Worm (Caenorhabditis elegans) whole organism, early embryonic: ENCODE data around the gene npr-30.

Experiments used
- B0310.2 ChIP-seq: sonication (generic microtip); optimal IDR thresholded peaks from 2 replicates; lab custom pipeline; 2016; ENCODE audit warnings: mild to moderate bottlenecking, missing genetic modification characterization, missing compliant biosample characterization
- aly-1 ChIP-seq: sonication (generic microtip); optimal IDR thresholded peaks from 2 replicates; lab custom pipeline; 2016; ENCODE audit warnings: missing genetic modification characterization, missing compliant biosample characterization
- ama-1 ChIP-seq: fragments of 150-350 bp; optimal IDR thresholded peaks from 2 replicates; lab custom pipeline; 2014
- ceh-13 ChIP-seq: fragments of 200-800 bp; sonication (Bioruptor generic); optimal IDR thresholded peaks from 2 replicates; lab custom pipeline; 2018; ENCODE audit warnings: mild to moderate bottlenecking, missing genetic modification characterization, missing compliant biosample characterization
- ceh-36 ChIP-seq: sonication (generic microtip); optimal IDR thresholded peaks from 2 replicates; lab custom pipeline; 2016; ENCODE audit warnings: missing genetic modification characterization, inconsistent platforms, missing compliant biosample characterization
- ets-7 ChIP-seq: sonication (generic microtip); optimal IDR thresholded peaks from 2 replicates; lab custom pipeline; 2016; ENCODE audit warnings: missing genotype, missing genetic modification characterization, missing compliant biosample characterization
- flt-1 ChIP-seq: fragments of 200-800 bp; sonication (Bioruptor generic); IDR thresholded peaks from 2 replicates; pipeline ENCODE4 v1.3.6; 2022; ENCODE audit warnings: missing genetic modification characterization, missing compliant biosample characterization
- hmg-4 ChIP-seq: fragments of 200-800 bp; sonication (Bioruptor generic); optimal IDR thresholded peaks from 2 replicates; lab custom pipeline; 2018; ENCODE audit warnings: mild to moderate bottlenecking, missing genetic modification characterization, missing compliant biosample characterization
- hnd-1 ChIP-seq: sonication (generic microtip); optimal IDR thresholded peaks from 2 replicates; lab custom pipeline; 2016; ENCODE audit warnings: missing genetic modification characterization, missing compliant biosample characterization
- pes-1 ChIP-seq: fragments of 200-800 bp; sonication (Bioruptor generic); IDR thresholded peaks from 2 replicates; pipeline ENCODE4 v1.3.6; 2022; ENCODE audit warnings: missing genetic modification reagents, missing genetic modification characterization, missing compliant biosample characterization
- scrt-1 ChIP-seq: fragments of 200-800 bp; sonication (Bioruptor generic); IDR thresholded peaks from 2 replicates; pipeline ENCODE4 v1.3.6; 2022; ENCODE audit warnings: missing genetic modification characterization, missing compliant biosample characterization
- sea-1 ChIP-seq: fragments of 200-800 bp; sonication (Bioruptor generic); conservative IDR thresholded peaks from 2 replicates; pipeline ENCODE4 v1.3.6; 2022; ENCODE audit warnings: missing genetic modification characterization, missing compliant biosample characterization
- tbx-11 ChIP-seq: fragments of 200-800 bp; sonication (Bioruptor generic); IDR thresholded peaks from 2 replicates; pipeline ENCODE4 v1.3.6; 2022; ENCODE audit warnings: missing genetic modification characterization, missing compliant biosample characterization
- tbx-37 ChIP-seq: fragments of 200-800 bp; sonication (Bioruptor generic); conservative IDR thresholded peaks from 2 replicates; pipeline ENCODE4 v1.3.6; 2022; ENCODE audit warnings: missing genetic modification reagents, missing genetic modification characterization, missing compliant biosample characterization
- tra-4 ChIP-seq: sonication (generic microtip); optimal IDR thresholded peaks from 2 replicates; lab custom pipeline; 2017; ENCODE audit warnings: missing genetic modification characterization, missing compliant biosample characterization

Gene npr-30

DNA sequence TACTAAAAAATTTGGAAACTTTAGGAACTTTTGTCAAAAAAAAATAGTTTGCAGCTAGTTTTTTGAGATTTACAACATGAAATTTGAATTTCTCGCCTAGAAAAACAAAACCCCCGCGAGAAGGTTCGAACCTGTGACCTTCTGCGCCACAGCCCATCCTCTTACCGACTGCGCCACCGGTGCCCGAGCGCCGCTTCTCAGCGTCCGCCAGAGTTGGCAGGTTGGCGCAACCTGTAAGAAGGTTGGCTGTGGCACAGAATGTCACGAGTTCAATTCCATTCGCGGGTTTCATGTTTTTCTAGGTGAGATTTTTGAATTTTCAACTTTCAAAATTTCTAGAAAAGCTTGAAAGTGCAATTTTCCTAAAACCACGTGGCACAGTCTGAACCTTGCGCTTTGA is 47.3 kb downstream of the npr-30 start:
- TF ChIP-seq tbx-11 (no peak), ceh-36 (no peak), tra-4 (no peak), hmg-4 (GFP tag; lab: Kevin White, UChicago) (no peak), hnd-1 (tag; lab: Kevin White, UChicago) (no peak), ceh-13 (GFP tag; lab: Kevin White, UChicago) (no peak), pes-1 (no peak), ama-1 (lab: Kevin White, UChicago) (no peak), aly-1 (no peak), ets-7 (tag; lab: Kevin White, UChicago) (no peak), B0310.2 (tag; lab: Kevin White, UChicago) (no peak), sea-1 (no peak), tbx-37 (GFP tag; lab: Robert Waterston, UW) (no peak), flt-1 (GFP tag; lab: Robert Waterston, UW) (no peak), scrt-1 (no peak)

ce11 chrIII:51622-52021 is 48.5 kb downstream of the npr-30 start:
- TF ChIP-seq tbx-37 (GFP tag; lab: Robert Waterston, UW), result no peak
- TF ChIP-seq pes-1, result peak; percentile 26; the same call in 1 of the 2 replicates

ce11 chrIII:53696-54095 is 50.6 kb downstream of the npr-30 start:
- no peak for TF ChIP-seq ama-1 (lab: Kevin White, UChicago)
- no peak for TF ChIP-seq hmg-4 (GFP tag; lab: Kevin White, UChicago)
- 0 out of 2 replicates have a peak, but pooled peaks have one; percentile 5 for TF ChIP-seq sea-1

DNA sequence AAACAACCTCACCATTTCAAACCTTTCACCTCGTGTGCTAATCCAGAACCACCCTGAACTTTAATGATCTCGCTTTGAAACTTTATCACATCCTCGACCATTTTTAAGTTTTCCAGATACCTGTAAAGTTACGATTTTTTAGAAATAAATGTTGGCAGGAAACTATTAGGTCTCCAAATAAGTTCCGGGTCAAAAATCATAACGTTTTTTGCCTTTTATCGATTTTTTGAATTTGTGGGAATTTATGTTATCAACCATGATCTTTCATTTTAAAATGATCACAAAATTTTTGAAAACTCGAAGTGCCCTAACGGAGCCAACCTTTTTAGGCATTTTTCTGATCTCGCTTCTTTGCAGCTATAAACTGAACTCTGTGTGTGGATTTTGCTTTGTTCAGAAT is 57.9 kb downstream of the npr-30 start, which contains the start of gene btb-5:
btb-5 (minus strand) TSS at position 101 of the 400 bp plus-strand sequence.
- TF ChIP-seq sea-1 (no peak), B0310.2 (tag; lab: Kevin White, UChicago) (no peak), ceh-13 (GFP tag; lab: Kevin White, UChicago) (no peak)
